Worm (Caenorhabditis elegans) whole organism, L1 larva: ENCODE results near the gene ins-34.

Source experiments
- C04F5.9 ChIP-seq: sonication (generic microtip); optimal IDR thresholded peaks from 2 replicates; lab custom pipeline; 2016; ENCODE audit warnings: missing genetic modification characterization, missing compliant biosample characterization
- C34B4.2 ChIP-seq: sonication (generic microtip); optimal IDR thresholded peaks from 2 replicates; lab custom pipeline; 2017; ENCODE audit warnings: mild to moderate bottlenecking, missing genetic modification characterization, missing compliant biosample characterization
- F16B12.6 ChIP-seq: fragments of 150-350 bp; optimal IDR thresholded peaks from 2 replicates; lab custom pipeline; 2014; ENCODE audit warnings: missing biosample characterization, missing genetic modification characterization
- aha-1 ChIP-seq: fragments of 150-350 bp; optimal IDR thresholded peaks from 2 replicates; lab custom pipeline; 2014; ENCODE audit warnings: missing biosample characterization, missing genetic modification characterization
- alr-1 ChIP-seq: fragments of 200-800 bp; sonication (Bioruptor generic); optimal IDR thresholded peaks from 2 replicates; lab custom pipeline; 2018; ENCODE audit warnings: borderline replicate concordance, mild to moderate bottlenecking, missing genetic modification characterization, missing compliant biosample characterization
- aly-2 ChIP-seq: fragments of 150-350 bp; optimal IDR thresholded peaks from 2 replicates; lab custom pipeline; 2014; ENCODE audit warnings: missing biosample characterization, missing genetic modification characterization
- ama-1 ChIP-seq: fragments of 150-350 bp; optimal IDR thresholded peaks from 2 replicates; lab custom pipeline; 2014
- blmp-1 ChIP-seq: fragments of 150-350 bp; optimal IDR thresholded peaks from 2 replicates; lab custom pipeline; 2014; ENCODE audit warnings: missing biosample characterization, missing genetic modification characterization
- ceh-63 ChIP-seq: fragments of 200-800 bp; sonication (Bioruptor generic); optimal IDR thresholded peaks from 2 replicates; lab custom pipeline; 2018; ENCODE audit warnings: mild to moderate bottlenecking, missing genetic modification characterization, missing compliant biosample characterization
- ceh-82 ChIP-seq, 3 experiments: fragments of 150-350 bp in 1 of 3; sonication (generic microtip) in 2 of 3; optimal IDR thresholded peaks; 2 replicates each; lab custom pipeline; 2014 to 2017; ENCODE audit warnings: missing biosample characterization in 3 of 3, missing genetic modification characterization in 3 of 3
- ces-1 ChIP-seq: fragments of 150-350 bp; optimal IDR thresholded peaks from 2 replicates; lab custom pipeline; 2014; ENCODE audit warnings: missing biosample characterization, missing genetic modification reagents, missing genetic modification characterization
- dpl-1 ChIP-seq, 3 experiments: fragments of 150-350 bp in 2 of 3; sonication (generic microtip) in 1 of 3; optimal IDR thresholded peaks; 2 replicates each; lab custom pipeline; 2014 to 2017; ENCODE audit warnings: missing biosample characterization in 3 of 3, missing genetic modification characterization in 3 of 3, missing genetic modification reagents in 3 of 3
- dsc-1 ChIP-seq: sonication (generic microtip); optimal IDR thresholded peaks from 2 replicates; lab custom pipeline; 2016; ENCODE audit warnings: mild to moderate bottlenecking, missing genetic modification characterization, missing compliant biosample characterization
- egl-13 ChIP-seq: sonication (generic microtip); optimal IDR thresholded peaks from 2 replicates; lab custom pipeline; 2016; ENCODE audit warnings: missing genotype, missing genetic modification reagents, missing genetic modification characterization, missing compliant biosample characterization
- elt-2 ChIP-seq: sonication (generic microtip); optimal IDR thresholded peaks from 2 replicates; lab custom pipeline; 2016; ENCODE audit warnings: missing genetic modification characterization, mild to moderate bottlenecking, inconsistent platforms, missing compliant biosample characterization, missing genetic modification reagents
- elt-3 ChIP-seq, 6 experiments: fragments of 150-350 bp in 1 of 6; sonication (generic microtip); optimal IDR thresholded peaks; 2 replicates each; lab custom pipeline; 2017 to 2018; ENCODE audit warnings: missing biosample characterization in 6 of 6, missing genetic modification characterization in 6 of 6, inconsistent platforms in 1 of 6
- ets-5 ChIP-seq: fragments of 200-800 bp; sonication (Bioruptor generic); IDR thresholded peaks from 2 replicates; pipeline ENCODE4 v1.3.6; 2022; ENCODE audit warnings: missing genetic modification characterization, missing compliant biosample characterization
- fkh-10 ChIP-seq: sonication (generic microtip); optimal IDR thresholded peaks from 2 replicates; lab custom pipeline; 2017; ENCODE audit warnings: missing biosample characterization, missing genetic modification reagents, missing genetic modification characterization
- fkh-4 ChIP-seq: sonication (generic microtip); optimal IDR thresholded peaks from 2 replicates; lab custom pipeline; 2016; ENCODE audit warnings: missing compliant biosample characterization, missing genetic modification characterization, borderline replicate concordance
- fkh-8 ChIP-seq: sonication (generic microtip); optimal IDR thresholded peaks from 2 replicates; lab custom pipeline; 2016; ENCODE audit warnings: mild to moderate bottlenecking, missing genetic modification characterization, missing compliant biosample characterization
- fos-1 ChIP-seq: fragments of 150-350 bp; optimal IDR thresholded peaks from 2 replicates; lab custom pipeline; 2014; ENCODE audit warnings: missing biosample characterization, missing genetic modification characterization
- hlh-17 ChIP-seq: fragments of 200-800 bp; sonication (Bioruptor generic); optimal IDR thresholded peaks from 2 replicates; lab custom pipeline; 2018; ENCODE audit warnings: missing genetic modification characterization, mild to moderate bottlenecking, missing compliant biosample characterization, moderate library complexity, borderline replicate concordance
- jun-1 ChIP-seq: fragments of 150-350 bp; optimal IDR thresholded peaks from 2 replicates; lab custom pipeline; 2014; ENCODE audit warnings: missing biosample characterization, missing genetic modification reagents, missing genetic modification characterization
- lin-13 ChIP-seq: fragments of 150-350 bp; optimal IDR thresholded peaks from 2 replicates; lab custom pipeline; 2014; ENCODE audit warnings: missing biosample characterization, missing genetic modification reagents, missing genetic modification characterization
- lin-14 ChIP-seq: fragments of 200-800 bp; sonication (Bioruptor generic); optimal IDR thresholded peaks from 2 replicates; lab custom pipeline; 2018; ENCODE audit warnings: mild to moderate bottlenecking, missing genetic modification characterization, moderate library complexity, missing compliant biosample characterization
- lir-3 ChIP-seq: sonication (generic microtip); optimal IDR thresholded peaks from 2 replicates; lab custom pipeline; 2016; ENCODE audit warnings: mild to moderate bottlenecking, missing genetic modification characterization, moderate library complexity, missing compliant biosample characterization; ENCODE audit not compliant: poor library complexity
- mdl-1 ChIP-seq, 2 experiments: fragments of 150-350 bp; optimal IDR thresholded peaks; 2 replicates each; lab custom pipeline; 2014 to 2017; ENCODE audit warnings: missing biosample characterization in 2 of 2, missing genetic modification characterization in 2 of 2, inconsistent platforms in 1 of 2
- mef-2 ChIP-seq: fragments of 150-350 bp; optimal IDR thresholded peaks from 2 replicates; lab custom pipeline; 2014; ENCODE audit warnings: missing biosample characterization, missing genetic modification characterization
- mep-1 ChIP-seq: fragments of 150-350 bp; optimal IDR thresholded peaks from 2 replicates; lab custom pipeline; 2014; ENCODE audit warnings: missing biosample characterization, missing genetic modification characterization
- nhr-11 ChIP-seq: fragments of 150-350 bp; optimal IDR thresholded peaks from 2 replicates; lab custom pipeline; 2014; ENCODE audit warnings: missing biosample characterization, missing genetic modification characterization
- nhr-19 ChIP-seq: fragments of 200-800 bp; sonication (Bioruptor generic); conservative IDR thresholded peaks from 2 replicates; pipeline ENCODE4 v1.3.6; 2022; ENCODE audit warnings: missing genetic modification characterization, missing compliant biosample characterization
- nhr-20 ChIP-seq: sonication (generic microtip); optimal IDR thresholded peaks from 2 replicates; lab custom pipeline; 2016; ENCODE audit warnings: mild to moderate bottlenecking, missing genetic modification characterization, missing compliant biosample characterization
- nhr-237 ChIP-seq: fragments of 150-350 bp; optimal IDR thresholded peaks from 2 replicates; lab custom pipeline; 2014; ENCODE audit warnings: missing biosample characterization, missing genetic modification characterization
- nhr-47 ChIP-seq: sonication (generic microtip); optimal IDR thresholded peaks from 2 replicates; lab custom pipeline; 2016; ENCODE audit warnings: mild to moderate bottlenecking, missing genetic modification characterization, moderate library complexity, missing compliant biosample characterization
- nhr-71 ChIP-seq: sonication (generic microtip); optimal IDR thresholded peaks from 2 replicates; lab custom pipeline; 2016; ENCODE audit warnings: mild to moderate bottlenecking, missing genetic modification characterization, moderate library complexity, missing compliant biosample characterization
- nhr-76 ChIP-seq: sonication (generic microtip); optimal IDR thresholded peaks from 2 replicates; lab custom pipeline; 2017; ENCODE audit warnings: missing biosample characterization, missing genetic modification characterization
- nhr-77 ChIP-seq: fragments of 150-350 bp; optimal IDR thresholded peaks from 2 replicates; lab custom pipeline; 2014; ENCODE audit warnings: missing biosample characterization, missing genetic modification characterization
- nhr-84 ChIP-seq: sonication (generic microtip); optimal IDR thresholded peaks from 2 replicates; lab custom pipeline; 2017; ENCODE audit warnings: missing biosample characterization, missing genetic modification characterization
- nhr-90 ChIP-seq: sonication (generic microtip); optimal IDR thresholded peaks from 2 replicates; lab custom pipeline; 2016; ENCODE audit warnings: mild to moderate bottlenecking, missing genetic modification characterization, missing compliant biosample characterization; ENCODE audit not compliant: poor library complexity
- pax-3 ChIP-seq: fragments of 200-800 bp; sonication (Bioruptor generic); optimal IDR thresholded peaks from 2 replicates; lab custom pipeline; 2018; ENCODE audit warnings: mild to moderate bottlenecking, missing genetic modification characterization, moderate library complexity, missing compliant biosample characterization
- pqm-1 ChIP-seq: sonication (generic microtip); optimal IDR thresholded peaks from 3 replicates; lab custom pipeline; 2017; ENCODE audit warnings: missing biosample characterization, missing genetic modification characterization
- rnt-1 ChIP-seq: sonication (generic microtip); optimal IDR thresholded peaks from 2 replicates; lab custom pipeline; 2016; ENCODE audit warnings: mild to moderate bottlenecking, missing genetic modification characterization, moderate library complexity, missing compliant biosample characterization
- snu-23 ChIP-seq: sonication (generic microtip); optimal IDR thresholded peaks from 2 replicates; lab custom pipeline; 2016; ENCODE audit warnings: missing genetic modification characterization, missing compliant biosample characterization
- sox-4 ChIP-seq: sonication (generic microtip); optimal IDR thresholded peaks from 2 replicates; lab custom pipeline; 2016; ENCODE audit warnings: missing genetic modification characterization, missing compliant biosample characterization
- sup-37 ChIP-seq: fragments of 200-800 bp; sonication (Bioruptor generic); optimal IDR thresholded peaks from 2 replicates; lab custom pipeline; 2018; ENCODE audit warnings: mild to moderate bottlenecking, missing genetic modification characterization, missing compliant biosample characterization
- swsn-7 ChIP-seq: sonication (generic microtip); optimal IDR thresholded peaks from 2 replicates; lab custom pipeline; 2016; ENCODE audit warnings: missing genetic modification characterization, missing compliant biosample characterization
- tbx-2 ChIP-seq: sonication (generic microtip); optimal IDR thresholded peaks from 2 replicates; lab custom pipeline; 2016; ENCODE audit warnings: missing genetic modification characterization, missing compliant biosample characterization
- tlp-1 ChIP-seq: fragments of 150-350 bp; optimal IDR thresholded peaks from 2 replicates; lab custom pipeline; 2014; ENCODE audit warnings: missing biosample characterization, missing genetic modification characterization
- unc-62 ChIP-seq: fragments of 150-350 bp; optimal IDR thresholded peaks from 2 replicates; lab custom pipeline; 2014; ENCODE audit warnings: missing biosample characterization, missing genetic modification reagents, missing genetic modification characterization
- unc-86 ChIP-seq: sonication (generic microtip); optimal IDR thresholded peaks from 2 replicates; lab custom pipeline; 2016; ENCODE audit warnings: missing genetic modification characterization, missing compliant biosample characterization
- unc-98 ChIP-seq: fragments of 200-800 bp; sonication (Bioruptor generic); IDR thresholded peaks from 2 replicates; pipeline ENCODE4 v1.3.6; 2022; ENCODE audit warnings: missing genetic modification characterization, missing compliant biosample characterization
- xbp-1 ChIP-seq: sonication (generic microtip); optimal IDR thresholded peaks from 2 replicates; lab custom pipeline; 2016; ENCODE audit warnings: missing genetic modification characterization, missing compliant biosample characterization
- ztf-11 ChIP-seq, 2 experiments: sonication (generic microtip); optimal IDR thresholded peaks; 2 replicates each; lab custom pipeline; 2016 to 2017; ENCODE audit warnings: missing genetic modification characterization in 2 of 2, missing biosample characterization in 1 of 2, missing compliant biosample characterization in 1 of 2

Gene ins-34

DNA sequence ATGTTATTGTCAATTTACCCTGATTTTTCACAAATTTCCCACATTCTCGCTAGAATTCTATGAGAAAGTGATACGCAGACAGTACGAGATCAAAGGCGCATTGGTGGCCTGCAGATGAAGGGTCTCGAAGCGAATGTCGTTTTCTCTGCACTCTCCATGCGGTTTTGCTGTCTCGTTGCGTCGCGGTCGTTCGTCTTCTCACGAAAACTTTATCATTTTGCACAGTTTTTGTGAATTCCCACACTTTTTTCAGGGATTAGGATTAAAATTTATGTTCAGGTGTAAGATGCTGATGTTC lies 35.4 kb upstream of the ins-34 start:
- TF ChIP-seq mep-1 (tag; lab: Kevin White, UChicago) (peak; percentile 91), nhr-84 (no peak), alr-1 (tag; lab: Kevin White, UChicago) (no peak), fkh-8 (peak; percentile 92), xbp-1 (tag; lab: Kevin White, UChicago) (peak; percentile 85), egl-13 (peak; percentile 40), ztf-11 (tag; optimal IDR thresholded peaks at IDR 0.05; lab: Kevin White, UChicago) (peak in 1 of 2 experiments; percentile 45), swsn-7 (tag; lab: Kevin White, UChicago) (peak; percentile 87), nhr-19 (GFP tag; lab: Robert Waterston, UW) (peak; percentile 82), lin-13 (GFP tag; lab: Kevin White, UChicago) (peak; percentile 95), mef-2 (tag; lab: Kevin White, UChicago) (peak; percentile 5), nhr-77 (tag; lab: Kevin White, UChicago) (peak; percentile 71), nhr-20 (tag; lab: Kevin White, UChicago) (peak; percentile 83), jun-1 (peak; percentile 80), mdl-1 (tag; optimal IDR thresholded peaks at IDR 0.05; lab: Kevin White, UChicago) (peak in 1 of 2 experiments; percentile 80), sox-4 (no peak), pqm-1 (tag; lab: Kevin White, UChicago) (no peak), nhr-90 (tag; lab: Kevin White, UChicago) (peak; percentile 79), unc-62 (GFP tag; lab: Kevin White, UChicago) (no peak), lir-3 (no peak), tlp-1 (tag; lab: Kevin White, UChicago) (no peak), nhr-71 (tag; lab: Kevin White, UChicago) (peak; percentile 92), hlh-17 (GFP tag; lab: Kevin White, UChicago) (no peak), ets-5 (GFP tag; lab: Robert Waterston, UW) (no peak), fos-1 (tag; lab: Kevin White, UChicago) (peak; percentile 85), aly-2 (tag; lab: Kevin White, UChicago) (peak; percentile 63), ceh-63 (GFP tag; lab: Kevin White, UChicago) (no peak), ama-1 (lab: Kevin White, UChicago) (peak; percentile 82), nhr-237 (tag; lab: Kevin White, UChicago) (peak; percentile 60), sup-37 (GFP tag; lab: Kevin White, UChicago) (no peak), tbx-2 (tag; lab: Kevin White, UChicago) (peak; percentile 86), dsc-1 (peak; percentile 58), snu-23 (GFP tag; lab: Kevin White, UChicago) (peak; percentile 93), nhr-76 (tag; lab: Kevin White, UChicago) (no peak), nhr-47 (tag; lab: Kevin White, UChicago) (peak; percentile 89), blmp-1 (tag; lab: Kevin White, UChicago) (peak; percentile 69), lin-14 (GFP tag; lab: Kevin White, UChicago) (peak; percentile 91), fkh-10 (GFP tag; lab: Kevin White, UChicago) (peak; percentile 12), elt-3 (tag; optimal IDR thresholded peaks at IDR 0.05; lab: Kevin White, UChicago) (peak in 2 of 6 experiments; percentile 49 to 68), unc-86 (tag; lab: Kevin White, UChicago) (peak; percentile 86), nhr-11 (tag; lab: Kevin White, UChicago) (peak; percentile 44), fkh-4 (tag; lab: Kevin White, UChicago) (no peak), rnt-1 (tag; lab: Kevin White, UChicago) (peak; percentile 96), unc-98 (no peak), C34B4.2 (tag; lab: Kevin White, UChicago) (no peak), ceh-82 (tag; optimal IDR thresholded peaks at IDR 0.05; lab: Kevin White, UChicago) (peak; percentile 86 to 95 (median 90)), F16B12.6 (tag; lab: Kevin White, UChicago) (peak; percentile 51), pax-3 (tag; lab: Kevin White, UChicago) (peak; percentile 82), ces-1 (GFP tag; lab: Kevin White, UChicago) (no peak), aha-1 (tag; lab: Kevin White, UChicago) (no peak), C04F5.9 (no peak), elt-2 (tag; lab: Kevin White, UChicago) (peak; percentile 43), dpl-1 (GFP tag; optimal IDR thresholded peaks at IDR 0.05; lab: Kevin White, UChicago) (peak; percentile 81 to 85 (median 82))
